Worm (Caenorhabditis elegans) whole organism, late embryonic: ENCODE data around the gene T10D4.15.

Experiments used
- C08G9.2 ChIP-seq: sonication (generic microtip); optimal IDR thresholded peaks from 2 replicates; lab custom pipeline; 2016; ENCODE audit warnings: mild to moderate bottlenecking, missing genetic modification characterization, moderate library complexity, missing compliant biosample characterization
- F13H6.1 ChIP-seq: sonication (generic microtip); optimal IDR thresholded peaks from 2 replicates; lab custom pipeline; 2016; ENCODE audit warnings: missing genetic modification characterization, missing compliant biosample characterization
- gmeb-2 ChIP-seq: sonication (generic microtip); optimal IDR thresholded peaks from 2 replicates; lab custom pipeline; 2016; ENCODE audit warnings: missing genetic modification characterization, inconsistent platforms, missing compliant biosample characterization
- hlh-30 ChIP-seq: sonication (generic microtip); optimal IDR thresholded peaks from 2 replicates; lab custom pipeline; 2017; ENCODE audit warnings: antibody characterized with exemption, missing genetic modification characterization, missing compliant biosample characterization; ENCODE audit not compliant: insufficient read depth
- lin-11 ChIP-seq: fragments of 200-800 bp; sonication (Bioruptor generic); optimal IDR thresholded peaks from 2 replicates; lab custom pipeline; 2018; ENCODE audit warnings: mild to moderate bottlenecking, missing genetic modification characterization, missing compliant biosample characterization
- nfya-1 ChIP-seq: sonication (generic microtip); optimal IDR thresholded peaks from 2 replicates; lab custom pipeline; 2017; ENCODE audit warnings: missing genetic modification characterization, mild to moderate bottlenecking, missing compliant biosample characterization, antibody characterized with exemption, moderate library complexity
- sox-4 ChIP-seq: sonication (generic microtip); optimal IDR thresholded peaks from 2 replicates; lab custom pipeline; 2017; ENCODE audit warnings: mild to moderate bottlenecking, missing genetic modification characterization, inconsistent platforms, missing compliant biosample characterization
- ztf-16 ChIP-seq: sonication (generic microtip); optimal IDR thresholded peaks from 2 replicates; lab custom pipeline; 2017; ENCODE audit warnings: missing genetic modification characterization, missing compliant biosample characterization

DNA sequence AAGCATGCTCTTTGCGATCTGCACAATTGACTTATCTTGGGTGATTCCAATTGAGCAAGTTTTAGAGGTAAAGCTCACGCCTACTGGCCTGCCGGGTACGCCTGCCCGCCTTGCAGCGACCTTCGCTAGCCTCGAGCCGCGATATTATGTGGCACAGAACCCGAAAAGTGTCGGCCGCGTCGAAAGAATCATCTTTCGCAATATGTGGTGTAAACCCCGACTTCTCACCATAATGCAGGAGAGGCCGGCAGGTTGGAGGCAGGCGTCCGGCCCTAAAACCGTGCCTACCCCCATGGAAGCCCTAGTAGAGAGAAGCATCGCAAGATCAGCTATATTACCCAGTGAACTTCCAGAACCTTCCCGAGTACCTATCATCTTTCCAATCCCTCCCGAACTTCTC is 39.9 kb downstream of the T10D4.15 start:
- no peak for TF ChIP-seq sox-4 (tag; lab: Kevin White, UChicago)
- TF ChIP-seq hlh-30 (tag; lab: Kevin White, UChicago), result no peak
- TF ChIP-seq C08G9.2 (tag; lab: Kevin White, UChicago), result no peak
- no peak for TF ChIP-seq lin-11 (tag; lab: Kevin White, UChicago)
- no peak for TF ChIP-seq nfya-1 (tag; lab: Kevin White, UChicago)
- no peak for TF ChIP-seq gmeb-2
- no peak for TF ChIP-seq F13H6.1
- no peak for TF ChIP-seq ztf-16
